Fruit fly (Drosophila melanogaster) whole organism, prepupa: ENCODE results near the gene twit.

ENCODE experiments used
- CG11902 ChIP-seq: fragments of 200-800 bp; sonication (Bioruptor generic); optimal IDR thresholded peaks from 3 replicates; lab custom pipeline; 2016; ENCODE audit warnings: missing biosample characterization, missing genetic modification characterization
- CG6854 ChIP-seq: fragments of 200-800 bp; sonication (Bioruptor generic); optimal IDR thresholded peaks from 2 replicates; lab custom pipeline; 2017; ENCODE audit warnings: missing biosample characterization, mild to moderate bottlenecking, missing genetic modification characterization
- achi ChIP-seq: fragments of 200-800 bp; sonication (Bioruptor generic); optimal IDR thresholded peaks from 3 replicates; lab custom pipeline; 2016; ENCODE audit warnings: missing biosample characterization, missing genetic modification characterization
- fd59A ChIP-seq: fragments of 200-800 bp; sonication (Bioruptor generic); optimal IDR thresholded peaks from 2 replicates; lab custom pipeline; 2017; ENCODE audit warnings: missing biosample characterization, mild to moderate bottlenecking, missing genetic modification characterization, missing genetic modification reagents
- svp ChIP-seq: fragments of 200-800 bp; sonication (Bioruptor generic); peaks from one replicate; lab custom pipeline; 2016; ENCODE audit warnings: missing biosample characterization, missing genetic modification characterization

twit gene

DNA sequence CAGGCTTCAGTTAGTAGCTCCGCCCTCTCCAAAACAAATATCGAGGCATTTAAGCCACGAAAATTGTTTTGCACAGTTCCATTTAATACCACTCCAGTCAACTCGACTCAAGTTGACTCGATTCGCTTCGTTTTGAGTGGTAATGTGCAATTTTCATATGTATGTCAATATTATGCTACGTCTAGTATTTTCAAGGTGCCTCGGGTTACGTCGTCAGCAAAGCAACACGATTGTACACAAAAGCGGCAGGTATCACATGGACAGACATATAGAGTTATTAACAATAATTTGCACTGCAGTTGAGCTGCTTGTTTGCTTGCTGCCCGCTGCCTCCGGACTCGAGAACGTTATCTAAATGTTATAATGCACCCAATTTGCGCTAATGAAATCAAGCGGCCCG is 52.6 kb downstream of the twit start:
- TF ChIP-seq svp (no peak), fd59A (no peak), achi (GFP tag; lab: Kevin White, UChicago) (no peak), CG11902 (GFP tag; lab: Kevin White, UChicago) (no peak), CG6854 (no peak)
